Worm (Caenorhabditis elegans) whole organism, L4 larva: ENCODE data around the gene W03C9.1.

Experiments
- D1046.2 ChIP-seq: fragments of 200-800 bp; sonication (Bioruptor generic); IDR thresholded peaks from 2 replicates; pipeline ENCODE4 v1.3.6; 2022; ENCODE audit warnings: missing genetic modification characterization, missing compliant biosample characterization
- F49E8.2 ChIP-seq: sonication (generic microtip); optimal IDR thresholded peaks from 2 replicates; lab custom pipeline; 2016; ENCODE audit warnings: missing compliant biosample characterization, mild to moderate bottlenecking, missing genetic modification characterization, borderline replicate concordance
- R02D3.7 ChIP-seq: fragments of 150-350 bp; sonication (generic microtip); optimal IDR thresholded peaks from 3 replicates; lab custom pipeline; 2014; ENCODE audit warnings: missing biosample characterization, missing genetic modification characterization
- T20F7.1 ChIP-seq: fragments of 200-800 bp; sonication (Bioruptor generic); optimal IDR thresholded peaks from 2 replicates; lab custom pipeline; 2018; ENCODE audit warnings: mild to moderate bottlenecking, missing genetic modification characterization, missing compliant biosample characterization
- T26A8.4 ChIP-seq: fragments of 200-800 bp; sonication (Bioruptor generic); IDR thresholded peaks from 2 replicates; pipeline ENCODE4 v1.3.6; 2022; ENCODE audit warnings: missing genetic modification characterization, missing compliant biosample characterization
- Y48G9A.11 ChIP-seq: fragments of 200-800 bp; sonication (Bioruptor generic); IDR thresholded peaks from 2 replicates; pipeline ENCODE4 v1.3.6; 2022; ENCODE audit warnings: missing genetic modification reagents, missing genetic modification characterization, missing compliant biosample characterization
- Y5F2A.4 ChIP-seq: fragments of 200-800 bp; sonication (Bioruptor generic); optimal IDR thresholded peaks from 2 replicates; lab custom pipeline; 2018; ENCODE audit warnings: mild to moderate bottlenecking, missing genetic modification characterization, missing compliant biosample characterization
- Y75B8A.6 ChIP-seq: fragments of 200-800 bp; sonication (Bioruptor generic); IDR thresholded peaks from 2 replicates; pipeline ENCODE4 v1.3.6; 2022; ENCODE audit warnings: missing genetic modification reagents, missing genetic modification characterization, missing compliant biosample characterization
- ZK337.2 ChIP-seq: fragments of 200-800 bp; sonication (Bioruptor generic); IDR thresholded peaks from 2 replicates; pipeline ENCODE4 v1.3.6; 2022; ENCODE audit warnings: missing genetic modification reagents, missing genetic modification characterization, missing compliant biosample characterization
- aha-1 ChIP-seq: fragments of 150-350 bp; peaks from one replicate; lab custom pipeline; 2014; ENCODE audit warnings: missing biosample characterization, missing genetic modification characterization
- arid-1 ChIP-seq: fragments of 200-800 bp; sonication (Bioruptor generic); conservative IDR thresholded peaks from 2 replicates; pipeline ENCODE4 v1.3.6; 2022; ENCODE audit warnings: missing genetic modification reagents, missing genetic modification characterization, missing compliant biosample characterization
- ceh-28 ChIP-seq: fragments of 150-350 bp; optimal IDR thresholded peaks from 2 replicates; lab custom pipeline; 2014; ENCODE audit warnings: missing biosample characterization, missing genetic modification reagents, missing genetic modification characterization
- ceh-62 ChIP-seq: sonication (generic microtip); optimal IDR thresholded peaks from 2 replicates; lab custom pipeline; 2017; ENCODE audit warnings: missing biosample characterization, missing genetic modification characterization
- daf-16 ChIP-seq, 3 experiments: sonication (generic microtip); optimal IDR thresholded peaks; 2 replicates each; lab custom pipeline; 2016 to 2017; ENCODE audit warnings: missing genetic modification characterization in 3 of 3, missing genetic modification reagents in 3 of 3, mild to moderate bottlenecking in 2 of 3, missing compliant biosample characterization in 2 of 3, missing biosample characterization in 1 of 3, moderate library complexity in 1 of 3
- daf-19 ChIP-seq: fragments of 200-800 bp; sonication (Bioruptor generic); conservative IDR thresholded peaks from 2 replicates; pipeline ENCODE4 v1.3.6; 2022; ENCODE audit warnings: missing genetic modification characterization, missing compliant biosample characterization
- daf-8 ChIP-seq: fragments of 200-800 bp; sonication (Bioruptor generic); IDR thresholded peaks from 2 replicates; pipeline ENCODE4 v1.3.6; 2022; ENCODE audit warnings: missing genetic modification characterization, missing compliant biosample characterization
- dmd-8 ChIP-seq: fragments of 200-800 bp; sonication (Bioruptor generic); IDR thresholded peaks from 2 replicates; pipeline ENCODE4 v1.3.6; 2022; ENCODE audit warnings: missing genetic modification characterization, missing compliant biosample characterization
- dpl-1 ChIP-seq: fragments of 150-350 bp; optimal IDR thresholded peaks from 2 replicates; lab custom pipeline; 2014; ENCODE audit warnings: missing biosample characterization, missing genetic modification reagents, missing genetic modification characterization
- egl-43 ChIP-seq: fragments of 200-800 bp; sonication (Bioruptor generic); IDR thresholded peaks from 2 replicates; pipeline ENCODE4 v1.3.6; 2022; ENCODE audit warnings: missing genetic modification reagents, missing genetic modification characterization, missing compliant biosample characterization
- gei-8 ChIP-seq: fragments of 200-800 bp; sonication (Bioruptor generic); optimal IDR thresholded peaks from 2 replicates; lab custom pipeline; 2018; ENCODE audit warnings: mild to moderate bottlenecking, missing genetic modification characterization, missing compliant biosample characterization
- hif-1 ChIP-seq, 2 experiments: sonication (generic microtip); optimal IDR thresholded peaks; 2 replicates each; lab custom pipeline; 2016 to 2017; ENCODE audit warnings: missing compliant biosample characterization in 2 of 2, missing genetic modification characterization in 2 of 2, missing genetic modification reagents in 2 of 2, missing genotype in 2 of 2, mild to moderate bottlenecking in 1 of 2
- hlh-30 ChIP-seq: sonication (generic microtip); optimal IDR thresholded peaks from 2 replicates; lab custom pipeline; 2017; ENCODE audit warnings: antibody characterized with exemption, mild to moderate bottlenecking, missing genetic modification characterization, missing compliant biosample characterization; ENCODE audit not compliant: insufficient read depth
- jun-1 ChIP-seq: fragments of 150-350 bp; optimal IDR thresholded peaks from 2 replicates; lab custom pipeline; 2014; ENCODE audit warnings: missing biosample characterization, missing genetic modification reagents, missing genetic modification characterization
- lin-13 ChIP-seq: fragments of 150-350 bp; optimal IDR thresholded peaks from 2 replicates; lab custom pipeline; 2014; ENCODE audit warnings: missing biosample characterization, missing genetic modification reagents, missing genetic modification characterization
- lin-38 ChIP-seq: fragments of 200-800 bp; sonication (Bioruptor generic); IDR thresholded peaks from 2 replicates; pipeline ENCODE4 v1.3.6; 2022; ENCODE audit warnings: missing genetic modification reagents, missing genetic modification characterization, missing compliant biosample characterization
- lin-39 ChIP-seq: fragments of 150-350 bp; optimal IDR thresholded peaks from 2 replicates; lab custom pipeline; 2014; ENCODE audit warnings: missing biosample characterization, missing genetic modification reagents, missing genetic modification characterization
- lsy-2 ChIP-seq, 2 experiments: fragments of 150-350 bp in 1 of 2; sonication (generic microtip) in 1 of 2; optimal IDR thresholded peaks; 2 replicates each; lab custom pipeline; 2014 to 2017; ENCODE audit warnings: missing biosample characterization in 2 of 2, missing genetic modification characterization in 2 of 2
- mdl-1 ChIP-seq, 2 experiments: fragments of 150-350 bp in 1 of 2; sonication (generic microtip) in 1 of 2; optimal IDR thresholded peaks; 2 replicates each; lab custom pipeline; 2014 to 2017; ENCODE audit warnings: missing biosample characterization in 2 of 2, missing genetic modification characterization in 2 of 2
- mes-2 ChIP-seq: sonication (generic microtip); optimal IDR thresholded peaks from 2 replicates; lab custom pipeline; 2016; ENCODE audit warnings: missing genotype, mild to moderate bottlenecking, missing genetic modification characterization, missing compliant biosample characterization; ENCODE audit not compliant: poor library complexity, severe bottlenecking
- nhr-111 ChIP-seq: fragments of 200-800 bp; sonication (Bioruptor generic); optimal IDR thresholded peaks from 2 replicates; lab custom pipeline; 2018; ENCODE audit warnings: mild to moderate bottlenecking, missing genetic modification characterization, missing compliant biosample characterization
- php-3 ChIP-seq: fragments of 200-800 bp; sonication (Bioruptor generic); IDR thresholded peaks from 2 replicates; pipeline ENCODE4 v1.3.6; 2022; ENCODE audit warnings: missing genetic modification reagents, missing genetic modification characterization, missing compliant biosample characterization
- sdz-12 ChIP-seq: fragments of 200-800 bp; sonication (Bioruptor generic); optimal IDR thresholded peaks from 2 replicates; lab custom pipeline; 2018; ENCODE audit warnings: mild to moderate bottlenecking, missing genetic modification characterization, missing compliant biosample characterization
- set-16 ChIP-seq: fragments of 200-800 bp; sonication (Bioruptor generic); IDR thresholded peaks from 2 replicates; pipeline ENCODE4 v1.3.6; 2022; ENCODE audit warnings: missing genetic modification reagents, missing genetic modification characterization, missing compliant biosample characterization
- skn-1 ChIP-seq: fragments of 150-350 bp; optimal IDR thresholded peaks from 2 replicates; lab custom pipeline; 2014; ENCODE audit warnings: missing biosample characterization, missing genetic modification characterization
- snpc-1.2 ChIP-seq: fragments of 200-800 bp; sonication (Bioruptor generic); IDR thresholded peaks from 2 replicates; pipeline ENCODE4 v1.3.6; 2022; ENCODE audit warnings: missing genetic modification reagents, missing genetic modification characterization, missing compliant biosample characterization
- unc-130 ChIP-seq: sonication (generic microtip); optimal IDR thresholded peaks from 2 replicates; lab custom pipeline; 2016; ENCODE audit warnings: missing genetic modification reagents, missing genetic modification characterization, missing compliant biosample characterization
- unc-62 ChIP-seq, 3 experiments: fragments of 150-350 bp in 1 of 3; sonication (generic microtip); optimal IDR thresholded peaks in 2 of 3; peaks in 1 of 3; 1 replicate in 1 of 3; 2 replicates in 2 of 3; lab custom pipeline; 2014 to 2017; ENCODE audit warnings: missing biosample characterization in 3 of 3, missing genetic modification characterization in 3 of 3, missing genetic modification reagents in 3 of 3, missing genotype in 1 of 3
- vab-7 ChIP-seq: fragments of 200-800 bp; sonication (Bioruptor generic); IDR thresholded peaks from 2 replicates; pipeline ENCODE4 v1.3.6; 2022; ENCODE audit warnings: missing genetic modification reagents, missing genetic modification characterization, missing compliant biosample characterization

Gene W03C9.1

DNA sequence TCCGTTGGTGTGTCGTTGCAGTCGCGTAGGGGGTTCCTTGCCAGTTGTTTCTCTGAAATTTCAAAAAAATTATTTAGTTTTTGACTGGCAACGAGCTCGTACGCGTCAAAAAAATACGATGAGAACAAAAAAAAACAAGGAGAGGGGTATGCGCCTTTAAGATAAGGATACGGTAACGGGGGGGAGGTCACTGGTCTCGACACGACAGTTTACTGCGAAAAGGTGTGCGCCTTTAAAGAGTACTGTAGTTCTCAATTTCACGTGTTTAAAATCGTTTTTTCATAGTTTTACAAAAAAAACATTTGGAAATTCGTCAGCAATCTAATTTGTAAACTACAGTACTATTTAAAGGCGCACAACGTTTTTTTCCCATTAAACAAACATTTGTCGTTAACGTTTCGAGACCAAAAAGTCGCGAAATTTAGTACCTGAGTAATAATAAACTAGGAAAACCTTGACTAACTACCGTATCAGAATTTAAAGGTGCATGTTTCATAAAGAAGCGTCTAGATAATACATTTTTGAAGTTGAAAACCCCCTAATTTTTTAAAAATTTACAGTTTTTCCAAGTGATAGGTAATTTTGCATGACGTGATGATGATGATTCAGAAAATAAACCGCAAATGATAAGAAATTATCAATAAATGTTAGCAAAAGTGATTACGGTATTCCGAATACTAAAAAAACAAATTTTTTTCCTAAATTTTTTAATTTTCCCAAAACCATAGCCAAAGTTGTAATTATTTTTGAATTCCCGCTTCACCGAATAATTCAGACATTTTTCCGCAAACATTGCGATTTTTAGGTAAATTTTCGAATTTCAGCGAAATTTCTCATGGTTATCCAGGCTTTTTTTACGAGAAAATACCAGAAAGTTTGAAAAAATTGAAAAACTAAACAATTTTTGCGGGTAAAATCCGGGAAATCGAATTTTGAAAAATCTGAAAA, 12.4 kb upstream of the W03C9.1 start (continued):
- TF ChIP-seq mes-2 (tag; lab: Kevin White, UChicago) (peak; percentile 41), R02D3.7 (no peak), lin-13 (GFP tag; lab: Kevin White, UChicago) (peak; percentile 23)

DNA sequence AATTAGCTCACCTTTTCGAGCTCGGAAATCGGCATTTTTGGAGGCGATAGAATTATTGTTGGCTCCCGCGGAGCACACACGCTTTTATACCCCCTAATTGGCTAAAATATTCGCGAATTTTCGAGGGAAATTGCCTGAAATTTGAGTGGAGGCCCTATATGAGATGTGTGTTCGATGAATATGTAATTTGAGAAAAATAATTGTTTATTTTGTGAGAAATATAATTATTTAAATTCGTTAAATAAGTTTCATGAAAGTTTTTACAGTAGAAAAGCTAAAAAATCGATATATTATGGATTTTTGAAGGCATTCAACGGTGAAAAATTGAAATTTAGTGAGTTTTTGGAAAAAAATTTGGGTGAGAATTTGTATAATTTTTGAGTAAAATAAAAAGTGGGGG, 11.7 kb upstream of the W03C9.1 start, which contains the start of gene acbp-6:
Gene acbp-6 (minus strand): TSS at position 101 of the 400 bp plus-strand sequence.
- TF ChIP-seq unc-62 (GFP tag; optimal IDR thresholded peaks at IDR 0.05 in 1 of 2; lab: Kevin White, UChicago) (peak in 1 of 2 experiments; percentile 78), unc-62 (tag; optimal IDR thresholded peaks at IDR 0.05; lab: Kevin White, UChicago) (no peak), Y5F2A.4 (GFP tag; lab: Kevin White, UChicago) (no peak), Y75B8A.6 (GFP tag; lab: Robert Waterston, UW) (no peak), hif-1 (tag; optimal IDR thresholded peaks at IDR 0.05; lab: Kevin White, UChicago) (no peak), daf-8 (no peak), lin-38 (no peak), ceh-62 (no peak)

DNA sequence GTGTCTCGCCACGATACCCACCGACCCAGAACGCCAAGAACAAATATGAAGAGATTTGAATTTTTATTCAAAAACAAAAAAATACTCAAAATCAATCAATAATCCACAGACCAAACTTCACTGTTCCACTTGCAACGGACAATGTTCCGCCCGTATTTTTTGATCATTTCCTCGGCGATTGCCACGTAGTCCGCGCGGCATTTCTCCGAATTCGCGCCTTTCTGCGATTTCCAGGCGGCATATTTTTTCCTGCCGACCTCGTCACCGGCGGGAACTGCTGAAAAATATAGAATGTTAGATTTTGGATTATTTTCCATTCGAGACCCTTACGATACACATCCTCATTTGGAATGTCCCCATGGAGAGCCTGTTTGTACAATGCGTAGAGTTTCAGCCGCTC, 10.3 kb upstream of the W03C9.1 start:
- TF ChIP-seq skn-1 (tag; lab: Kevin White, UChicago) = no peak
- peak; percentile 40 for TF ChIP-seq aha-1 (tag; lab: Kevin White, UChicago)
- TF ChIP-seq unc-130 (GFP tag; lab: Kevin White, UChicago) = peak; percentile 4
- no peak for TF ChIP-seq lin-39 (tag; lab: Kevin White, UChicago)
- TF ChIP-seq T26A8.4 = no peak

DNA sequence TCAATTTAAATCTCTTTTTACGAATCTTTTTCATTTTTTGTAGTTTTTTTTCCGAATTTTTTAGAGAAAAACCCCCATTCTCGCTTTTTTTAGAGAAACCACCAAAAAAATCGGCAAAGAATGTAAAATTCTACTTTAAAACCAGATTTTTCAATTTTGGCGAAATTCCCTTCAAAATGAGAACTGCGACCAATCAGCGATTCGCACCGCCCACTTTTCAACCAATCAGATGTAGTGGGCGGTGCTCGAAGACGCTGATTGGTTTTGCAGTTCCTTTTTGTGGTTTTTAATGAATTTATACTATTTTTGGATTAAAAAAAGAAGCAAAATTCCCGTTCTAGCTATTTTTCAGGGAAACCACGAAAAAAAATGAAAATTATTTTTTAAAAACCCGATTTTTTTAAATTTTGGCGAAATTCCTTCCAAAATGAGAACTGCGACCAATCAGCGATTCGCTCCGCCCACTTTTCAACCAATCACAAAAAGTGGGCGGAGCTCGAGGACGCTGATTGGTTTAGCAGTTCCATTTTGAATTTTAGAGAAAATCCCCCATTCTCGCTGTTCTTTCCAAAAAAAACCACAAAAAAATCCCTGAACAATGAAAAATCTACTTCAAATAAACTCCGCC, 9.2 kb upstream of the W03C9.1 start:
- no peak for TF ChIP-seq D1046.2 (GFP tag; lab: Robert Waterston, UW)
- TF ChIP-seq dmd-8 (GFP tag; lab: Robert Waterston, UW) = no peak
- TF ChIP-seq mdl-1 (tag; optimal IDR thresholded peaks at IDR 0.05; lab: Kevin White, UChicago) = no peak
- TF ChIP-seq Y48G9A.11 (GFP tag; lab: Robert Waterston, UW) = no peak
- no peak for TF ChIP-seq sdz-12 (GFP tag; lab: Kevin White, UChicago)
- no peak for TF ChIP-seq hlh-30
- TF ChIP-seq ZK337.2 (GFP tag; lab: Robert Waterston, UW) = no peak
- TF ChIP-seq ceh-28 (tag; lab: Kevin White, UChicago) = no peak
- no peak for TF ChIP-seq ceh-62
- no peak for TF ChIP-seq dpl-1 (GFP tag; lab: Kevin White, UChicago)
- no peak for TF ChIP-seq php-3 (GFP tag; lab: Robert Waterston, UW)
- TF ChIP-seq jun-1 (tag; lab: Kevin White, UChicago) = no peak

DNA sequence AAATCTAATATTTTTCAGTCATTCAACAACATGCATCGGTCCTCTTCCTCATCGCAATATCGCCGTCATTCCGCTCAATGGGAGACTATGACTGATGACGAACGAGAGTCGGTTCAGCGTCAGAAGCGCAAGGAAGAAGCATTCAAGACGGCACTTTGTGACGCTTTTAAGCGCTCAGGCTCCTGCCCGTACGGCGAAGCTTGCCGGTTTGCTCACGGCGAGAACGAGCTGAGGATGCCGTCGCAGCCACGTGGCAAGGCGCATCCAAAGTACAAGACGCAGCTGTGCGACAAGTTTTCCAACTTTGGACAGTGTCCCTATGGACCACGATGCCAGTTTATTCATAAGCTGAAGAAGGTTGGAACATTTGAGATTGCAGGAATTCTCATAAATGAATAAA, 7.1 kb upstream of the W03C9.1 start:
- TF ChIP-seq set-16 = peak; percentile 55
- TF ChIP-seq ceh-28 (tag; lab: Kevin White, UChicago) = no peak
- 0 out of 2 replicates have a peak, but pooled peaks have one; percentile 35 for TF ChIP-seq egl-43 (GFP tag; lab: Robert Waterston, UW)
- no peak for TF ChIP-seq T26A8.4

DNA sequence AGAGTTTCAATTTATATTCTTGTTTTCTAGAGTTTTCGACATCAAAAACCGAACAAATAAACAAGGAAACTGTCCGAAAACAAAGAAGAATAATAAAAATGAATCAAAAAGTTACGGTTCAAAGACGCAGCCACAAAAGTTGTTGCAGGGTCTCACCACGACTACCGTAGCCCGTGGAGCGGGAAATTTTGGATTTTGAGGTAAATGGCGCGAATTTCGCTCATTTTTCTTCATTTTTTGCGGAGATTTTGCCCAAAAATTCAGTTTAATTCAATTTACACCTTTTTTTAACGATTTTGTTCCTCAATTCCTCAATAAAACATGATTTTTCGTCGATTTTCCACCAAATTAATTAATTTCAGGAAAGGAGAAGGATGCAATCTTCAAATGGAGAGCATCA, 6.3 kb upstream of the W03C9.1 start, which contains the start of gene mex-1:
Gene mex-1 (plus strand): TSS at position 363 of the 400 bp plus-strand sequence.
- TF ChIP-seq F49E8.2 (tag; lab: Kevin White, UChicago) (peak; percentile 77), unc-130 (GFP tag; lab: Kevin White, UChicago) (peak; percentile 84), dmd-8 (GFP tag; lab: Robert Waterston, UW) (no peak), arid-1 (no peak), Y48G9A.11 (GFP tag; lab: Robert Waterston, UW) (peak; percentile 92), lsy-2 (tag; optimal IDR thresholded peaks at IDR 0.05; lab: Kevin White, UChicago) (peak in 1 of 2 experiments; percentile 24), daf-16 (GFP tag; optimal IDR thresholded peaks at IDR 0.05; lab: Kevin White, UChicago) (no peak), daf-16 (tag; optimal IDR thresholded peaks at IDR 0.05; lab: Kevin White, UChicago) (no peak), daf-19 (GFP tag; lab: Robert Waterston, UW) (no peak), snpc-1.2 (peak; percentile 60), T20F7.1 (GFP tag; lab: Kevin White, UChicago) (no peak), vab-7 (peak; percentile 56; the same call in 1 of the 2 replicates), gei-8 (GFP tag; lab: Kevin White, UChicago) (no peak), nhr-111 (GFP tag; lab: Kevin White, UChicago) (no peak)
